Worm (Caenorhabditis elegans) whole organism, young adult: ENCODE results near the gene acr-21.

ENCODE experiments used
- F49E8.2 ChIP-seq: sonication (generic microtip); optimal IDR thresholded peaks from 3 replicates; lab custom pipeline; 2017; ENCODE audit warnings: missing genetic modification characterization, mild to moderate bottlenecking, missing compliant biosample characterization, antibody characterized with exemption, moderate library complexity; ENCODE audit not compliant: insufficient read depth
- T07F8.4 ChIP-seq: sonication (generic microtip); optimal IDR thresholded peaks from 2 replicates; lab custom pipeline; 2016; ENCODE audit warnings: mild to moderate bottlenecking, missing genetic modification characterization, moderate library complexity, missing compliant biosample characterization
- ama-1 ChIP-seq, 3 experiments: fragments of 150-350 bp in 1 of 3; sonication (generic microtip) in 2 of 3; optimal IDR thresholded peaks; 2 replicates each; lab custom pipeline; 2014 to 2018; ENCODE audit warnings: missing biosample characterization in 2 of 3, missing genetic modification characterization in 2 of 3, missing genetic modification reagents in 2 of 3
- aptf-3 ChIP-seq: fragments of 200-800 bp; sonication (Bioruptor generic); IDR thresholded peaks from 2 replicates; pipeline ENCODE4 v1.3.6; 2022; ENCODE audit warnings: missing genetic modification characterization, missing compliant biosample characterization
- bed-1 ChIP-seq: fragments of 200-800 bp; sonication (Bioruptor generic); IDR thresholded peaks from 2 replicates; pipeline ENCODE4 v1.3.6; 2022; ENCODE audit warnings: missing genetic modification reagents, missing genetic modification characterization, missing compliant biosample characterization
- efl-1 ChIP-seq: fragments of 150-350 bp; optimal IDR thresholded peaks from 2 replicates; lab custom pipeline; 2014; ENCODE audit warnings: missing biosample characterization, missing genetic modification reagents, missing genetic modification characterization
- egl-18 ChIP-seq: fragments of 200-800 bp; sonication (Bioruptor generic); IDR thresholded peaks from 2 replicates; pipeline ENCODE4 v1.3.6; 2022; ENCODE audit warnings: missing genetic modification reagents, missing genetic modification characterization, missing compliant biosample characterization
- gei-17 ChIP-seq: fragments of 200-800 bp; sonication (Bioruptor generic); optimal IDR thresholded peaks from 2 replicates; lab custom pipeline; 2018; ENCODE audit warnings: mild to moderate bottlenecking, missing genetic modification characterization, missing compliant biosample characterization
- lin-26 ChIP-seq: fragments of 200-800 bp; sonication (Bioruptor generic); IDR thresholded peaks from 2 replicates; pipeline ENCODE4 v1.3.6; 2022; ENCODE audit warnings: missing genetic modification reagents, missing genetic modification characterization, missing compliant biosample characterization
- mes-4 ChIP-seq: sonication (generic microtip); optimal IDR thresholded peaks from 2 replicates; lab custom pipeline; 2016; ENCODE audit warnings: missing genotype, missing genetic modification characterization, missing compliant biosample characterization
- nfya-1 ChIP-seq: sonication (generic microtip); optimal IDR thresholded peaks from 2 replicates; lab custom pipeline; 2017; ENCODE audit warnings: antibody characterized with exemption, missing compliant biosample characterization, missing genetic modification characterization, borderline replicate concordance; ENCODE audit not compliant: insufficient read depth
- nhr-179 ChIP-seq: sonication (generic microtip); optimal IDR thresholded peaks from 2 replicates; lab custom pipeline; 2016; ENCODE audit warnings: mild to moderate bottlenecking, missing genetic modification characterization, missing compliant biosample characterization
- repo-1 ChIP-seq: sonication (generic microtip); optimal IDR thresholded peaks from 2 replicates; lab custom pipeline; 2017; ENCODE audit warnings: mild to moderate bottlenecking, missing genetic modification characterization, missing compliant biosample characterization
- snpc-4 ChIP-seq, 5 experiments: fragments of 150-350 bp in 1 of 5; sonication (generic microtip) in 4 of 5; optimal IDR thresholded peaks; 2 replicates each; lab custom pipeline; 2014 to 2018; ENCODE audit warnings: missing genetic modification characterization in 5 of 5, missing biosample characterization in 3 of 5, antibody characterized with exemption in 2 of 5, mild to moderate bottlenecking in 2 of 5, missing compliant biosample characterization in 2 of 5, missing genotype in 2 of 5, moderate library complexity in 2 of 5, missing genetic modification reagents in 1 of 5

- TF ChIP-seq mes-4 (tag; lab: Kevin White, UChicago), result no peak
- TF ChIP-seq T07F8.4 (tag; lab: Kevin White, UChicago), result no peak
- TF ChIP-seq efl-1, result peak; percentile 92
- TF ChIP-seq lin-26 (GFP tag; lab: Robert Waterston, UW), result no peak
- TF ChIP-seq gei-17, result no peak
- no peak for TF ChIP-seq egl-18
- TF ChIP-seq snpc-4 (GFP tag; optimal IDR thresholded peaks at IDR 0.05; lab: Kevin White, UChicago), result no peak
- TF ChIP-seq snpc-4 (tag; optimal IDR thresholded peaks at IDR 0.05; lab: Kevin White, UChicago), result no peak
- TF ChIP-seq F49E8.2 (tag; lab: Kevin White, UChicago), result peak; percentile 56
- no peak for TF ChIP-seq ama-1 (optimal IDR thresholded peaks at IDR 0.05; lab: Kevin White, UChicago)
- TF ChIP-seq ama-1 (GFP tag; optimal IDR thresholded peaks at IDR 0.05; lab: Kevin White, UChicago), result no peak
- no peak for TF ChIP-seq bed-1 (GFP tag; lab: Robert Waterston, UW)
- no peak for TF ChIP-seq repo-1 (tag; lab: Kevin White, UChicago)
- TF ChIP-seq nfya-1 (tag; lab: Kevin White, UChicago), result no peak
- no peak for TF ChIP-seq nhr-179 (tag; lab: Kevin White, UChicago)
- no peak for TF ChIP-seq aptf-3
These were observed 26.5 kb downstream of the acr-21 start, which contains the start of the genes mdh-2 and F20H11.4 for ce11 chrIII:6608101-6608672.
